Fruit fly (Drosophila melanogaster): ENCODE results near the gene CG11927.

Gene CG11927

dm6 chr2L:4838494-4839320 lies 8.9 kb upstream of the CG11927 start:
- no peak for TF ChIP-seq D (optimal IDR thresholded peaks at IDR 0.05)
- TF ChIP-seq D (GFP tag; optimal IDR thresholded peaks at IDR 0.05) = peak; percentile 49
- no peak for TF ChIP-seq inv (GFP tag; IDR thresholded peaks at IDR 0.05; ENCODE audit: partially characterized antibody)
- TF ChIP-seq CG32772 (GFP tag; IDR thresholded peaks at IDR 0.05) = peak; percentile 34; the same call in 1 of the 2 replicates
- TF ChIP-seq sisA (GFP tag; IDR thresholded peaks at IDR 0.05) = no peak
- no peak for TF ChIP-seq lbe (GFP tag; optimal IDR thresholded peaks at IDR 0.05)
- TF ChIP-seq gt (GFP tag; IDR thresholded peaks at IDR 0.05) = no peak
- TF ChIP-seq sug (tag; optimal IDR thresholded peaks at IDR 0.05) = peak; percentile 28
- TF ChIP-seq amos (GFP tag; IDR thresholded peaks at IDR 0.05; ENCODE audit: partially characterized antibody) = no peak
- TF ChIP-seq CG10209 (GFP tag; optimal IDR thresholded peaks at IDR 0.05) = peak; percentile 38
- TF ChIP-seq Atf6 (GFP tag; IDR thresholded peaks at IDR 0.05) = no peak
- peak; percentile 42 for TF ChIP-seq CG1529 (GFP tag; optimal IDR thresholded peaks at IDR 0.05)
- TF ChIP-seq CG3065 (GFP tag; optimal IDR thresholded peaks at IDR 0.05) = no peak
- no peak for TF ChIP-seq H15 (GFP tag; IDR thresholded peaks at IDR 0.05)
- no peak for TF ChIP-seq corto (GFP tag; optimal IDR thresholded peaks at IDR 0.05)
- TF ChIP-seq cato (GFP tag; optimal IDR thresholded peaks at IDR 0.05; ENCODE audit: borderline replicate concordance) = no peak
- TF ChIP-seq Elba2 (GFP tag; optimal IDR thresholded peaks at IDR 0.05) = no peak
- TF ChIP-seq dm (GFP tag; optimal IDR thresholded peaks at IDR 0.05) = no peak
- peak; percentile 23 for TF ChIP-seq CG13424 (tag; optimal IDR thresholded peaks at IDR 0.05)
- TF ChIP-seq pnt (GFP tag; optimal IDR thresholded peaks at IDR 0.05) = no peak
- no peak for TF ChIP-seq hbn (GFP tag; IDR thresholded peaks at IDR 0.05; ENCODE audit: partially characterized antibody)
- TF ChIP-seq schlank (tag; optimal IDR thresholded peaks at IDR 0.05) = no peak
- TF ChIP-seq btn (GFP tag; optimal IDR thresholded peaks at IDR 0.05) = peak; percentile 20
- TF ChIP-seq CG16815 (GFP tag; optimal IDR thresholded peaks at IDR 0.05) = no peak
- no peak for TF ChIP-seq Gsc (GFP tag; IDR thresholded peaks at IDR 0.05)
- no peak for TF ChIP-seq CG6254 (GFP tag; optimal IDR thresholded peaks at IDR 0.05)
- TF ChIP-seq MBD-R2 (GFP tag; IDR thresholded peaks at IDR 0.05) = peak; percentile 33; the same call in 1 of the 2 replicates
- TF ChIP-seq gem (tag; optimal IDR thresholded peaks at IDR 0.05) = no peak
- TF ChIP-seq CG4730 (GFP tag; IDR thresholded peaks at IDR 0.05) = no peak
- no peak for TF ChIP-seq CG4820 (GFP tag; optimal IDR thresholded peaks at IDR 0.05)
- TF ChIP-seq CG15514 (GFP tag; optimal IDR thresholded peaks at IDR 0.05) = peak; percentile 13
- no peak for TF ChIP-seq CG11504 (tag; optimal IDR thresholded peaks at IDR 0.05)
- peak; percentile 48 for TF ChIP-seq CG15696 (tag; optimal IDR thresholded peaks at IDR 0.05)
- TF ChIP-seq Hmr (GFP tag; optimal IDR thresholded peaks at IDR 0.05) = no peak
- peak; percentile 52 for TF ChIP-seq CG13296 (GFP tag; optimal IDR thresholded peaks at IDR 0.05)
- TF ChIP-seq ap (GFP tag; IDR thresholded peaks at IDR 0.05) = peak; percentile 35; the same call in 1 of the 2 replicates
- TF ChIP-seq CHES-1-like (GFP tag; optimal IDR thresholded peaks at IDR 0.05) = no peak
- peak; percentile 32 for TF ChIP-seq mirr (GFP tag; optimal IDR thresholded peaks at IDR 0.05)
- peak; percentile 15 for TF ChIP-seq CG17186 (GFP tag; optimal IDR thresholded peaks at IDR 0.05)
- peak; percentile 71 for TF ChIP-seq CG2678 (tag; optimal IDR thresholded peaks at IDR 0.05)
- TF ChIP-seq CG7372 (GFP tag; IDR thresholded peaks at IDR 0.05) = no peak
- TF ChIP-seq wor (GFP tag; IDR thresholded peaks at IDR 0.05) = no peak
- TF ChIP-seq bowl (GFP tag; IDR thresholded peaks at IDR 0.05) = peak; percentile 5; the same call in 1 of the 2 replicates
- TF ChIP-seq org-1 (GFP tag; optimal IDR thresholded peaks at IDR 0.05) = peak; percentile 29
- no peak for TF ChIP-seq luna (GFP tag; optimal IDR thresholded peaks at IDR 0.05)
- TF ChIP-seq chm (GFP tag; IDR thresholded peaks at IDR 0.05) = no peak
- TF ChIP-seq knrl (GFP tag; IDR thresholded peaks at IDR 0.05; ENCODE audit: partially characterized antibody) = no peak
- TF ChIP-seq CG30403 (GFP tag; optimal IDR thresholded peaks at IDR 0.05) = no peak
- no peak for TF ChIP-seq CG7963 (GFP tag; IDR thresholded peaks at IDR 0.05; ENCODE audit: partially characterized antibody)
